Fruit fly (Drosophila melanogaster) whole organism, embryonic: ENCODE data around the gene dao.

ENCODE experiments used
- CG12744 ChIP-seq: fragments of 200-800 bp; sonication (Bioruptor generic); optimal IDR thresholded peaks from 2 replicates; lab custom pipeline; 2016; ENCODE audit warnings: missing biosample characterization, missing genetic modification characterization
- CG14050 ChIP-seq: fragments of 200-800 bp; sonication (Bioruptor generic); IDR thresholded peaks from 3 replicates; pipeline ENCODE4 v1.3.6; 2022; ENCODE audit warnings: missing biosample characterization, missing genetic modification characterization
- Hr39 ChIP-seq: fragments of >200 bp; optimal IDR thresholded peaks from 2 replicates; lab custom pipeline; 2017
- klu ChIP-seq: fragments of 200-800 bp; sonication (Bioruptor generic); IDR thresholded peaks from 2 replicates; pipeline ENCODE4 v1.3.6; 2022; ENCODE audit warnings: missing biosample characterization, missing genetic modification characterization
- salm ChIP-seq: fragments of 200-800 bp; sonication (Bioruptor generic); optimal IDR thresholded peaks from 2 replicates; lab custom pipeline; 2018; ENCODE audit warnings: missing biosample characterization, mild to moderate bottlenecking, missing genetic modification characterization

DNA sequence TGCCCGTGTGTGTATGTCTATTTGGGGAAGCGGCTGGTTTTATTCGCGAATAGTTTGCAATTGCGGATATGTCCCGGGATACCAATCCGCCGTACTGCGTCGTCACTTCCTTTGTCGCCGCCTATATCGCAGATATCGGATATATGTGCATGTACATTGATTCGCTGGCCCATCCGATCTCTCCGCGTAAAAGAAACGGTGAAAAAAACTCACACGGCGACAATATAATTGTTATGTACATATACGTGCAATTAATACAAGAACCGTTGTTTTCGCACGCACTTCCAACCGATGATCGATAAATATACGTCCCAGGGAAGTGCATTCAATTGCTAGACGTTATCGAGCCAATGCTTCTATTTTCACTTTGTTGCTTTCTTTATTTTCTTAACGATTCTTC lies 22.7 kb downstream of the dao start:
- TF ChIP-seq Hr39 (lab: Kevin White, UChicago) (no peak), CG12744 (GFP tag; lab: Kevin White, UChicago) (no peak), CG14050 (GFP tag; lab: Robert Waterston, UW) (no peak), salm (tag; lab: Kevin White, UChicago) (no peak), klu (GFP tag; lab: Robert Waterston, UW) (no peak)
